Fruit fly (Drosophila melanogaster): ENCODE measurements around the gene CG6793.
A peak's percentile ranks its signal among the peaks of the same experiment; 100 is the strongest.

CG6793 gene

DNA sequence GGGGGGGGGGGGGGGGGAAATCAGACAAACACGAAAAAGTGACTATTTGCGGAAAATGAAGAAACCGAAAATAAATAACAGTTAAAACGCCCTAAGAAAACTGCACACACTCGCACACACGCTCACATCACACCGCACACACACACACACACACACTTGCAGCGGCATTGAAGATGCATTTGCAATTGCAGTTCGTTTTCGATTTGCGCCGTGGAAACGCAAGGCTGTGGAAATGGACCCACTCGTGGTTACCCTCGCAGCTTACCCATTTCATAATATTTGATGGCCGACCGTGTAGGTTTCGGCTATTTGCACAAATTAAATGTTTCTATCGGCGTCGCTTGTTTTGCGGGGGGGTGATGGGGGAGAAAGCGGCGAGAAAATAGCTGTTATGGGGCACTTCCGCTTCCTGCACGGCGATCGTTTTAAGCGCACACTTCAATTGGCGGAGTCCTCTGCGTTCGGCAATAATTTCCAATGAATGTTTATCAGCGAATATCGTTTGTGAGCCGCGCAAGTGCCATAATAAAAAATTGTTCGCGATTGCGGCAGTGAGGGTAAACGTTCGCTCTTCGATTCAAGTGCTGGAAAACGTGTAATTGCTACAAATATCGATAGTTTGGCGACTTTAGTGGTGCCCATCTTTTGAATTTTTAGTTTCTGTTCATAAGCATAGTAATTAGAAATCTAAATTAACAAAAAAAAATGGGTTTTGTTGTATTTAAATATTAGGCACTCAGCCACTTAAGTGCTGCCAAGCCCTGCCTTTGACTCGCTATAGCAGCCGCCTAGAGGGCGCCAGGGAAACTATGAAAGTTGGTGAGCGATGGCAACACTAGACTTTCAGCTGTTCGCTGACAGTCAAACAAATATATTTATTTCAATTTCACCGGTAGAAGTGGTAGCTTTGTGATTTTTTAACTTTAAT, 39.6 kb upstream of the CG6793 start, which contains the start of the genes Pop2 and CG6928 (continued):
- TF ChIP-seq CG9876 (GFP tag; optimal IDR thresholded peaks at IDR 0.05) (peak; percentile 79), CG11085 (GFP tag; IDR thresholded peaks at IDR 0.05) (peak; percentile 56; the same call in 1 of the 2 replicates), CG12219 (GFP tag; optimal IDR thresholded peaks at IDR 0.05) (no peak), Hmr (GFP tag; optimal IDR thresholded peaks at IDR 0.05) (peak; percentile 79), CG4617 (GFP tag; optimal IDR thresholded peaks at IDR 0.05; ENCODE audit: borderline replicate concordance) (peak; percentile 97), gsb-n (tag; optimal IDR thresholded peaks at IDR 0.05) (peak; percentile 1), chn (GFP tag; optimal IDR thresholded peaks at IDR 0.05) (peak; percentile 87), E2f2 (GFP tag; IDR thresholded peaks at IDR 0.05) (peak; percentile 79), Blimp-1 (GFP tag; optimal IDR thresholded peaks at IDR 0.05) (peak; percentile 42), CG32532 (GFP tag; IDR thresholded peaks at IDR 0.05) (peak; percentile 75), dm (GFP tag; optimal IDR thresholded peaks at IDR 0.05) (peak; percentile 78), CG3838 (GFP tag; optimal IDR thresholded peaks at IDR 0.05) (no peak), sens (GFP tag) (peak; percentile 96), schlank (tag; optimal IDR thresholded peaks at IDR 0.05) (no peak), zen2 (GFP tag; IDR thresholded peaks at IDR 0.05; ENCODE audit: partially characterized antibody) (peak; percentile 67; the same call in 1 of the 3 replicates), gt (GFP tag; IDR thresholded peaks at IDR 0.05) (no peak), CG18011 (GFP tag; optimal IDR thresholded peaks at IDR 0.05) (peak; percentile 53), CG10209 (GFP tag; optimal IDR thresholded peaks at IDR 0.05) (peak; percentile 60), Dip2 (GFP tag; IDR thresholded peaks at IDR 0.05) (no peak), Hr51 (GFP tag; optimal IDR thresholded peaks at IDR 0.05) (peak in 1 of 2 experiments; percentile 88), slp2 (GFP tag; optimal IDR thresholded peaks at IDR 0.05) (peak; percentile 80), sisA (GFP tag; IDR thresholded peaks at IDR 0.05) (peak; percentile 74), CG17385 (GFP tag; optimal IDR thresholded peaks at IDR 0.05) (peak; percentile 31), sim (GFP tag; IDR thresholded peaks at IDR 0.05) (no peak), disco-r (GFP tag; optimal IDR thresholded peaks at IDR 0.05) (peak; percentile 72), Bdp1 (GFP tag; optimal IDR thresholded peaks at IDR 0.05) (peak; percentile 80), CG6654 (GFP tag; optimal IDR thresholded peaks at IDR 0.05) (peak; percentile 14), CG12769 (tag; optimal IDR thresholded peaks at IDR 0.05) (no peak), CG17802 (tag; optimal IDR thresholded peaks at IDR 0.05) (peak; percentile 57), CG12744 (GFP tag; optimal IDR thresholded peaks at IDR 0.05) (peak; percentile 68), CG4854 (GFP tag; optimal IDR thresholded peaks at IDR 0.05) (peak; percentile 74), phol (tag; optimal IDR thresholded peaks at IDR 0.05) (peak; percentile 84), MESR4 (GFP tag; optimal IDR thresholded peaks at IDR 0.05) (peak; percentile 82), crol (GFP tag; IDR thresholded peaks at IDR 0.05) (peak; percentile 96), Rx (GFP tag; IDR thresholded peaks at IDR 0.05) (peak; percentile 36; the same call in 1 of the 2 replicates), crp (GFP tag; optimal IDR thresholded peaks at IDR 0.05) (peak; percentile 83 to 94), Ptx1 (GFP tag; IDR thresholded peaks at IDR 0.05) (peak; percentile 85), hbn (GFP tag; IDR thresholded peaks at IDR 0.05; ENCODE audit: partially characterized antibody) (peak; percentile 92), MTF-1 (GFP tag; optimal IDR thresholded peaks at IDR 0.05; ENCODE audit: borderline replicate concordance) (no peak), CrebB (tag; optimal IDR thresholded peaks at IDR 0.05) (peak; percentile 40), chinmo (GFP tag; IDR thresholded peaks at IDR 0.05; ENCODE audit: partially characterized antibody) (peak; percentile 82), fu2 (GFP tag; optimal IDR thresholded peaks at IDR 0.05) (peak; percentile 83), HLHmδ (GFP tag; optimal IDR thresholded peaks at IDR 0.05) (no peak), CG14860 (GFP tag; IDR thresholded peaks at IDR 0.05; ENCODE audit: partially characterized antibody) (peak; percentile 83; the same call in 2 of the 3 replicates), tna (GFP tag; IDR thresholded peaks at IDR 0.05; ENCODE audit: partially characterized antibody) (peak; percentile 34; the same call in 1 of the 2 replicates), CG13624 (GFP tag; optimal IDR thresholded peaks at IDR 0.05) (peak; percentile 83), zen (tag; optimal IDR thresholded peaks at IDR 0.05) (peak; percentile 71)
